Worm (Caenorhabditis elegans) whole organism, L2 larva: ENCODE results near the gene K08B5.1.

Experiments
- C34F6.9 ChIP-seq: fragments of 150-350 bp; optimal IDR thresholded peaks from 2 replicates; lab custom pipeline; 2014; ENCODE audit warnings: missing biosample characterization, missing genetic modification characterization
- F13H6.1 ChIP-seq: sonication (generic microtip); optimal IDR thresholded peaks from 2 replicates; lab custom pipeline; 2016; ENCODE audit warnings: missing genetic modification characterization, missing compliant biosample characterization
- R02D3.7 ChIP-seq: fragments of 150-350 bp; optimal IDR thresholded peaks from 2 replicates; lab custom pipeline; 2014; ENCODE audit warnings: missing biosample characterization, missing genetic modification characterization
- Y55F3AM.14 ChIP-seq: fragments of 200-800 bp; sonication (Bioruptor generic); optimal IDR thresholded peaks from 2 replicates; lab custom pipeline; 2018; ENCODE audit warnings: mild to moderate bottlenecking, missing genetic modification characterization, missing compliant biosample characterization
- ZK546.5 ChIP-seq: sonication (generic microtip); optimal IDR thresholded peaks from 2 replicates; lab custom pipeline; 2017; ENCODE audit warnings: missing biosample characterization, missing genetic modification characterization
- alr-1 ChIP-seq: fragments of 150-350 bp; optimal IDR thresholded peaks from 2 replicates; lab custom pipeline; 2014; ENCODE audit warnings: missing biosample characterization, missing genetic modification characterization
- aly-2 ChIP-seq: fragments of 150-350 bp; optimal IDR thresholded peaks from 2 replicates; lab custom pipeline; 2014; ENCODE audit warnings: missing biosample characterization, missing genetic modification characterization
- ama-1 ChIP-seq: fragments of 150-350 bp; optimal IDR thresholded peaks from 2 replicates; lab custom pipeline; 2018; ENCODE audit warnings: inconsistent platforms
- blmp-1 ChIP-seq: sonication (generic microtip); optimal IDR thresholded peaks from 2 replicates; lab custom pipeline; 2017; ENCODE audit warnings: missing genetic modification characterization, mild to moderate bottlenecking, missing compliant biosample characterization, antibody characterized with exemption, moderate library complexity; ENCODE audit not compliant: insufficient read depth
- ceh-16 ChIP-seq: fragments of 150-350 bp; optimal IDR thresholded peaks from 2 replicates; lab custom pipeline; 2014; ENCODE audit warnings: missing biosample characterization, missing genetic modification characterization
- ceh-82 ChIP-seq: fragments of 150-350 bp; optimal IDR thresholded peaks from 2 replicates; lab custom pipeline; 2014; ENCODE audit warnings: missing biosample characterization, missing genetic modification characterization
- crh-2 ChIP-seq: sonication (generic microtip); optimal IDR thresholded peaks from 2 replicates; lab custom pipeline; 2017; ENCODE audit warnings: missing biosample characterization, missing genetic modification characterization
- dmd-4 ChIP-seq: sonication (generic microtip); optimal IDR thresholded peaks from 2 replicates; lab custom pipeline; 2017; ENCODE audit warnings: missing biosample characterization, missing genetic modification characterization
- egl-27 ChIP-seq: sonication (generic microtip); optimal IDR thresholded peaks from 3 replicates; lab custom pipeline; 2017; ENCODE audit warnings: missing biosample characterization, missing genetic modification reagents, missing genetic modification characterization
- elt-1 ChIP-seq: fragments of 150-350 bp; optimal IDR thresholded peaks from 2 replicates; lab custom pipeline; 2014; ENCODE audit warnings: missing biosample characterization, missing genetic modification characterization
- elt-3 ChIP-seq: sonication (generic microtip); optimal IDR thresholded peaks from 2 replicates; lab custom pipeline; 2017; ENCODE audit warnings: missing biosample characterization, missing genetic modification characterization
- fos-1 ChIP-seq: fragments of 150-350 bp; optimal IDR thresholded peaks from 2 replicates; lab custom pipeline; 2014; ENCODE audit warnings: missing biosample characterization, missing genetic modification characterization
- gmeb-1 ChIP-seq: fragments of 150-350 bp; optimal IDR thresholded peaks from 2 replicates; lab custom pipeline; 2014; ENCODE audit warnings: missing biosample characterization, missing genetic modification characterization
- lin-11 ChIP-seq: fragments of 150-350 bp; sonication (generic microtip); optimal IDR thresholded peaks from 2 replicates; lab custom pipeline; 2014; ENCODE audit warnings: missing biosample characterization, missing genetic modification characterization, inconsistent platforms, mixed read lengths
- lin-13 ChIP-seq: fragments of 150-350 bp; optimal IDR thresholded peaks from 2 replicates; lab custom pipeline; 2014; ENCODE audit warnings: missing biosample characterization, missing genetic modification reagents, missing genetic modification characterization
- lin-39 ChIP-seq: fragments of 150-350 bp; optimal IDR thresholded peaks from 2 replicates; lab custom pipeline; 2014; ENCODE audit warnings: missing biosample characterization, missing genetic modification reagents, missing genetic modification characterization
- lsy-2 ChIP-seq, 2 experiments: fragments of 150-350 bp in 1 of 2; sonication (generic microtip) in 1 of 2; optimal IDR thresholded peaks; 2 replicates each; lab custom pipeline; 2014 to 2017; ENCODE audit warnings: missing biosample characterization in 2 of 2, missing genetic modification characterization in 2 of 2
- mab-5 ChIP-seq: fragments of 150-350 bp; optimal IDR thresholded peaks from 2 replicates; lab custom pipeline; 2014; ENCODE audit warnings: missing biosample characterization, missing genetic modification characterization
- mbf-1 ChIP-seq: sonication (generic microtip); optimal IDR thresholded peaks from 2 replicates; lab custom pipeline; 2017; ENCODE audit warnings: missing biosample characterization, missing genetic modification characterization
- mdl-1 ChIP-seq, 2 experiments: fragments of 150-350 bp in 1 of 2; sonication (generic microtip) in 1 of 2; optimal IDR thresholded peaks; 2 replicates each; lab custom pipeline; 2017; ENCODE audit warnings: missing biosample characterization in 2 of 2, missing genetic modification characterization in 2 of 2
- nhr-10 ChIP-seq: sonication (generic microtip); optimal IDR thresholded peaks from 2 replicates; lab custom pipeline; 2017; ENCODE audit warnings: missing biosample characterization, missing genetic modification characterization
- nhr-11 ChIP-seq: fragments of 150-350 bp; optimal IDR thresholded peaks from 2 replicates; lab custom pipeline; 2014; ENCODE audit warnings: missing biosample characterization, missing genetic modification characterization
- nhr-12 ChIP-seq: fragments of 150-350 bp; optimal IDR thresholded peaks from 2 replicates; lab custom pipeline; 2014; ENCODE audit warnings: missing biosample characterization, missing genetic modification characterization
- nhr-129 ChIP-seq: fragments of 150-350 bp; optimal IDR thresholded peaks from 2 replicates; lab custom pipeline; 2014; ENCODE audit warnings: missing biosample characterization, missing genetic modification characterization
- nhr-21 ChIP-seq: fragments of 150-350 bp; optimal IDR thresholded peaks from 2 replicates; lab custom pipeline; 2014; ENCODE audit warnings: missing biosample characterization, missing genetic modification characterization
- nhr-23 ChIP-seq: fragments of 150-350 bp; optimal IDR thresholded peaks from 2 replicates; lab custom pipeline; 2014; ENCODE audit warnings: missing biosample characterization, missing genetic modification reagents, missing genetic modification characterization
- nhr-237 ChIP-seq: fragments of 150-350 bp; optimal IDR thresholded peaks from 2 replicates; lab custom pipeline; 2014; ENCODE audit warnings: missing biosample characterization, missing genetic modification characterization
- nhr-25 ChIP-seq: fragments of 150-350 bp; sonication (generic microtip); optimal IDR thresholded peaks from 3 replicates; lab custom pipeline; 2014; ENCODE audit warnings: missing biosample characterization, missing genetic modification characterization
- nhr-6 ChIP-seq: fragments of 150-350 bp; optimal IDR thresholded peaks from 2 replicates; lab custom pipeline; 2014; ENCODE audit warnings: missing biosample characterization, missing genetic modification characterization
- nhr-77 ChIP-seq: fragments of 150-350 bp; optimal IDR thresholded peaks from 2 replicates; lab custom pipeline; 2014; ENCODE audit warnings: missing biosample characterization, missing genetic modification characterization
- peb-1 ChIP-seq: fragments of 150-350 bp; optimal IDR thresholded peaks from 2 replicates; lab custom pipeline; 2014; ENCODE audit warnings: missing biosample characterization, missing genetic modification characterization
- sem-4 ChIP-seq: fragments of 150-350 bp; optimal IDR thresholded peaks from 2 replicates; lab custom pipeline; 2014; ENCODE audit warnings: missing biosample characterization, missing genetic modification reagents, missing genetic modification characterization
- skn-1 ChIP-seq: sonication (generic microtip); optimal IDR thresholded peaks from 2 replicates; lab custom pipeline; 2017; ENCODE audit warnings: missing biosample characterization, missing genetic modification characterization
- sma-3 ChIP-seq: sonication (generic microtip); optimal IDR thresholded peaks from 2 replicates; lab custom pipeline; 2016; ENCODE audit warnings: missing genetic modification reagents, missing genetic modification characterization, missing compliant biosample characterization
- sma-9 ChIP-seq, 2 experiments: fragments of 150-350 bp in 1 of 2; sonication (generic microtip) in 1 of 2; optimal IDR thresholded peaks; 2 replicates each; lab custom pipeline; 2014 to 2016; ENCODE audit warnings: missing genetic modification characterization in 2 of 2, mild to moderate bottlenecking in 1 of 2, missing biosample characterization in 1 of 2, missing compliant biosample characterization in 1 of 2, missing genetic modification reagents in 1 of 2, moderate library complexity in 1 of 2
- snpc-4 ChIP-seq: fragments of 150-350 bp; optimal IDR thresholded peaks from 2 replicates; lab custom pipeline; 2014; ENCODE audit warnings: missing biosample characterization, missing genetic modification characterization
- unc-39 ChIP-seq: fragments of 150-350 bp; optimal IDR thresholded peaks from 2 replicates; lab custom pipeline; 2014; ENCODE audit warnings: missing biosample characterization, missing genetic modification characterization
- unc-55 ChIP-seq: fragments of 150-350 bp; sonication (generic microtip); optimal IDR thresholded peaks from 3 replicates; lab custom pipeline; 2014; ENCODE audit warnings: missing biosample characterization, missing genetic modification reagents, missing genetic modification characterization
- unc-62 ChIP-seq: fragments of 150-350 bp; optimal IDR thresholded peaks from 2 replicates; lab custom pipeline; 2014; ENCODE audit warnings: missing biosample characterization, missing genetic modification reagents, missing genetic modification characterization
- zag-1 ChIP-seq: fragments of 150-350 bp; optimal IDR thresholded peaks from 2 replicates; lab custom pipeline; 2014; ENCODE audit warnings: missing biosample characterization, missing genetic modification characterization
- ztf-1 ChIP-seq: fragments of 200-800 bp; sonication (Bioruptor generic); conservative IDR thresholded peaks from 2 replicates; pipeline ENCODE4 v1.3.6; 2022; ENCODE audit warnings: missing genetic modification characterization, missing compliant biosample characterization
- ztf-11 ChIP-seq: sonication (generic microtip); optimal IDR thresholded peaks from 2 replicates; lab custom pipeline; 2017; ENCODE audit warnings: missing biosample characterization, missing genetic modification characterization
- ztf-4 ChIP-seq: fragments of 150-350 bp; optimal IDR thresholded peaks from 2 replicates; lab custom pipeline; 2014; ENCODE audit warnings: missing biosample characterization, missing genetic modification characterization

Gene K08B5.1

ce11 chrX:16550551-16550950 is 7.7 kb upstream of the K08B5.1 start:
- TF ChIP-seq fos-1 (tag; lab: Kevin White, UChicago) (peak; percentile 50), ama-1 (lab: Kevin White, UChicago) (no peak), ZK546.5 (tag; lab: Kevin White, UChicago) (no peak), crh-2 (tag; lab: Kevin White, UChicago) (peak; percentile 35), sma-9 (GFP tag; optimal IDR thresholded peaks at IDR 0.05; lab: Kevin White, UChicago) (peak; percentile 54), sma-9 (tag; optimal IDR thresholded peaks at IDR 0.05; lab: Kevin White, UChicago) (no peak)

- peak; percentile 28 for TF ChIP-seq C34F6.9
- TF ChIP-seq alr-1 (tag; lab: Kevin White, UChicago) = no peak
- TF ChIP-seq lsy-2 (tag; optimal IDR thresholded peaks at IDR 0.05; lab: Kevin White, UChicago) = no peak
- no peak for TF ChIP-seq ama-1 (lab: Kevin White, UChicago)
- peak; percentile 22 for TF ChIP-seq unc-55 (GFP tag; lab: Kevin White, UChicago)
- TF ChIP-seq snpc-4 (tag; lab: Kevin White, UChicago) = no peak
- no peak for TF ChIP-seq Y55F3AM.14
- no peak for TF ChIP-seq nhr-23 (tag; lab: Kevin White, UChicago)
- TF ChIP-seq nhr-11 (tag; lab: Kevin White, UChicago) = no peak
- TF ChIP-seq R02D3.7 (tag; lab: Kevin White, UChicago) = no peak
- TF ChIP-seq ZK546.5 (tag; lab: Kevin White, UChicago) = no peak
- TF ChIP-seq nhr-10 (tag; lab: Kevin White, UChicago) = no peak
- TF ChIP-seq peb-1 (tag; lab: Kevin White, UChicago) = no peak
- no peak for TF ChIP-seq ceh-16 (tag; lab: Kevin White, UChicago)
- no peak for TF ChIP-seq nhr-25
- TF ChIP-seq ztf-1 = no peak
- no peak for TF ChIP-seq blmp-1 (tag; lab: Kevin White, UChicago)
- TF ChIP-seq aly-2 (tag; lab: Kevin White, UChicago) = no peak
- no peak for TF ChIP-seq ztf-4 (tag; lab: Kevin White, UChicago)
- no peak for TF ChIP-seq mbf-1 (tag; lab: Kevin White, UChicago)
- no peak for TF ChIP-seq nhr-237 (tag; lab: Kevin White, UChicago)
- peak; percentile 11 for TF ChIP-seq sma-3 (GFP tag; lab: Kevin White, UChicago)
- peak; percentile 40 for TF ChIP-seq gmeb-1 (tag; lab: Kevin White, UChicago)
- no peak for TF ChIP-seq crh-2 (tag; lab: Kevin White, UChicago)
- no peak for TF ChIP-seq egl-27
- no peak for TF ChIP-seq unc-62 (GFP tag; lab: Kevin White, UChicago)
- TF ChIP-seq lin-11 (tag; lab: Kevin White, UChicago) = no peak
- peak; percentile 11 for TF ChIP-seq sma-9 (GFP tag; optimal IDR thresholded peaks at IDR 0.05; lab: Kevin White, UChicago)
- no peak for TF ChIP-seq sma-9 (tag; optimal IDR thresholded peaks at IDR 0.05; lab: Kevin White, UChicago)
- no peak for TF ChIP-seq ceh-82
- no peak for TF ChIP-seq mab-5 (tag; lab: Kevin White, UChicago)
- TF ChIP-seq nhr-6 (tag; lab: Kevin White, UChicago) = no peak
- peak; percentile 32 for TF ChIP-seq fos-1 (tag; lab: Kevin White, UChicago)
- TF ChIP-seq nhr-21 = no peak
- TF ChIP-seq zag-1 (tag; lab: Kevin White, UChicago) = no peak
- no peak for TF ChIP-seq lin-39 (tag; lab: Kevin White, UChicago)
- no peak for TF ChIP-seq dmd-4 (tag; lab: Kevin White, UChicago)
- no peak for TF ChIP-seq elt-1
- no peak for TF ChIP-seq F13H6.1 (tag; lab: Kevin White, UChicago)
- TF ChIP-seq mdl-1 (tag; optimal IDR thresholded peaks at IDR 0.05; lab: Kevin White, UChicago) = no peak
- no peak for TF ChIP-seq unc-39 (tag; lab: Kevin White, UChicago)
- no peak for TF ChIP-seq lin-13 (GFP tag; lab: Kevin White, UChicago)
- no peak for TF ChIP-seq elt-3
- TF ChIP-seq skn-1 (tag; lab: Kevin White, UChicago) = no peak
- TF ChIP-seq ztf-11 (tag; lab: Kevin White, UChicago) = no peak
- no peak for TF ChIP-seq sem-4 (tag; lab: Kevin White, UChicago)
- TF ChIP-seq nhr-129 (tag; lab: Kevin White, UChicago) = peak; percentile 41
- no peak for TF ChIP-seq nhr-77 (tag; lab: Kevin White, UChicago)
- TF ChIP-seq nhr-12 (tag; lab: Kevin White, UChicago) = no peak
These were observed 6.9 kb upstream of the K08B5.1 start for ce11 chrX:16551318-16551717.
